Fruit fly (Drosophila melanogaster) whole organism, embryonic: Measurements from ENCODE around the gene CG3625.

Experiments
- Abd-B ChIP-seq: fragments of 200-800 bp; sonication (Bioruptor generic); optimal IDR thresholded peaks from 2 replicates; lab custom pipeline; 2018; ENCODE audit warnings: missing biosample characterization, mild to moderate bottlenecking, missing genetic modification characterization, moderate library complexity
- Antp ChIP-seq: fragments of 200-800 bp; sonication (Bioruptor generic); optimal IDR thresholded peaks from 3 replicates; lab custom pipeline; 2016; ENCODE audit warnings: missing biosample characterization, missing genetic modification characterization
- CG11247 ChIP-seq: fragments of 200-800 bp; sonication (Bioruptor generic); IDR thresholded peaks from 2 replicates; pipeline ENCODE4 v1.3.6; 2022; ENCODE audit warnings: missing biosample characterization, missing genetic modification characterization
- CG11504 ChIP-seq: fragments of 200-800 bp; sonication (Bioruptor generic); optimal IDR thresholded peaks from 3 replicates; lab custom pipeline; 2019; ENCODE audit warnings: missing biosample characterization, mild to moderate bottlenecking, missing genetic modification characterization, moderate library complexity
- CG11696 ChIP-seq: fragments of 200-800 bp; sonication (Bioruptor generic); IDR thresholded peaks from 2 replicates; pipeline ENCODE4 v1.3.6; 2022; ENCODE audit warnings: missing biosample characterization, missing genetic modification characterization
- CG13296 ChIP-seq: fragments of 200-800 bp; sonication (Bioruptor generic); optimal IDR thresholded peaks from 3 replicates; lab custom pipeline; 2018; ENCODE audit warnings: missing biosample characterization, mild to moderate bottlenecking, missing genetic modification characterization
- CG13624 ChIP-seq: fragments of 200-800 bp; sonication (Bioruptor generic); optimal IDR thresholded peaks from 2 replicates; lab custom pipeline; 2016; ENCODE audit warnings: missing biosample characterization, missing genetic modification characterization
- CG14965 ChIP-seq: fragments of 200-800 bp; sonication (Bioruptor generic); optimal IDR thresholded peaks from 2 replicates; lab custom pipeline; 2016; ENCODE audit warnings: missing biosample characterization, missing genetic modification characterization, borderline replicate concordance
- CG1529 ChIP-seq: fragments of 200-800 bp; sonication (Bioruptor generic); optimal IDR thresholded peaks from 3 replicates; lab custom pipeline; 2018; ENCODE audit warnings: missing biosample characterization, missing genetic modification characterization
- CG1832 ChIP-seq: fragments of 200-800 bp; sonication (Bioruptor generic); optimal IDR thresholded peaks from 2 replicates; lab custom pipeline; 2017; ENCODE audit warnings: missing biosample characterization, mild to moderate bottlenecking, missing genetic modification characterization, inconsistent platforms
- CG18599 ChIP-seq: fragments of 200-800 bp; sonication (Bioruptor generic); optimal IDR thresholded peaks from 3 replicates; lab custom pipeline; 2017; ENCODE audit warnings: missing biosample characterization, missing genetic modification characterization, mild to moderate bottlenecking, moderate library complexity, missing genetic modification reagents
- CG2875 ChIP-seq: fragments of 200-800 bp; sonication (Bioruptor generic); optimal IDR thresholded peaks from 2 replicates; lab custom pipeline; 2017; ENCODE audit warnings: missing biosample characterization, mild to moderate bottlenecking, missing genetic modification characterization, missing genetic modification reagents
- CG33213 ChIP-seq: fragments of 200-800 bp; sonication (Bioruptor generic); optimal IDR thresholded peaks from 3 replicates; lab custom pipeline; 2016; ENCODE audit warnings: missing biosample characterization, missing genetic modification characterization
- CG34224 ChIP-seq: fragments of 200-800 bp; sonication (Bioruptor generic); IDR thresholded peaks from 3 replicates; pipeline ENCODE4 v1.3.6; 2022; ENCODE audit warnings: missing biosample characterization, missing genetic modification characterization; ENCODE audit not compliant: partially characterized antibody
- CG5180 ChIP-seq: fragments of 200-800 bp; sonication (Bioruptor generic); optimal IDR thresholded peaks from 3 replicates; lab custom pipeline; 2017; ENCODE audit warnings: missing biosample characterization, missing genetic modification characterization, mild to moderate bottlenecking, moderate library complexity, missing genetic modification reagents
- CG7839 ChIP-seq: fragments of 200-800 bp; sonication (Bioruptor generic); optimal IDR thresholded peaks from 3 replicates; lab custom pipeline; 2018; ENCODE audit warnings: missing biosample characterization, mild to moderate bottlenecking, missing genetic modification characterization, moderate library complexity
- CoRest ChIP-seq: fragments of 200-800 bp; sonication (Bioruptor generic); optimal IDR thresholded peaks from 3 replicates; lab custom pipeline; 2018; ENCODE audit warnings: missing biosample characterization, mild to moderate bottlenecking, missing genetic modification characterization, moderate library complexity
- Dll ChIP-seq: fragments of 200-800 bp; sonication (Bioruptor generic); IDR thresholded peaks from 4 replicates; pipeline ENCODE4 v1.3.6; 2022; ENCODE audit warnings: missing biosample characterization, missing genetic modification characterization; ENCODE audit not compliant: partially characterized antibody
- Fer1 ChIP-seq: fragments of 200-800 bp; sonication (Bioruptor generic); optimal IDR thresholded peaks from 2 replicates; lab custom pipeline; 2017; ENCODE audit warnings: missing biosample characterization, mild to moderate bottlenecking, missing genetic modification characterization
- Fer3 ChIP-seq: fragments of 200-800 bp; sonication (Bioruptor generic); optimal IDR thresholded peaks from 2 replicates; lab custom pipeline; 2018; ENCODE audit warnings: missing biosample characterization, mild to moderate bottlenecking, missing genetic modification characterization, moderate library complexity
- Hsf ChIP-seq: fragments of 200-800 bp; sonication (Bioruptor generic); optimal IDR thresholded peaks from 3 replicates; lab custom pipeline; 2016; ENCODE audit warnings: missing biosample characterization, missing genetic modification characterization
- MTF-1 ChIP-seq: fragments of 200-800 bp; sonication (Bioruptor generic); optimal IDR thresholded peaks from 2 replicates; lab custom pipeline; 2018; ENCODE audit warnings: missing biosample characterization, mild to moderate bottlenecking, missing genetic modification characterization, borderline replicate concordance
- Meics ChIP-seq: fragments of 200-800 bp; sonication (Bioruptor generic); optimal IDR thresholded peaks from 2 replicates; lab custom pipeline; 2017; ENCODE audit warnings: missing biosample characterization, mild to moderate bottlenecking, missing genetic modification characterization
- Mes4 ChIP-seq: fragments of 200-800 bp; sonication (Bioruptor generic); optimal IDR thresholded peaks from 2 replicates; lab custom pipeline; 2016; ENCODE audit warnings: missing biosample characterization, missing genetic modification characterization
- Mrtf ChIP-seq: fragments of 200-800 bp; sonication (Bioruptor generic); IDR thresholded peaks from 3 replicates; pipeline ENCODE4 v1.3.6; 2022; ENCODE audit warnings: missing biosample characterization, missing genetic modification characterization
- Myb ChIP-seq: fragments of 200-800 bp; sonication (Bioruptor generic); optimal IDR thresholded peaks from 2 replicates; lab custom pipeline; 2016; ENCODE audit warnings: missing biosample characterization, missing genetic modification characterization
- Neu2 ChIP-seq: fragments of 200-800 bp; sonication (Bioruptor generic); optimal IDR thresholded peaks from 3 replicates; lab custom pipeline; 2016; ENCODE audit warnings: missing biosample characterization, missing genetic modification characterization, borderline replicate concordance
- Nf-YA ChIP-seq: fragments of 200-800 bp; sonication (Bioruptor generic); IDR thresholded peaks from 2 replicates; pipeline ENCODE4 v1.3.6; 2022; ENCODE audit warnings: missing biosample characterization, missing genetic modification characterization
- Nf-YB ChIP-seq: fragments of 200-800 bp; sonication (Bioruptor generic); optimal IDR thresholded peaks from 3 replicates; lab custom pipeline; 2019; ENCODE audit warnings: missing biosample characterization, mild to moderate bottlenecking, missing genetic modification characterization, moderate library complexity
- Pdp1 ChIP-seq, 2 experiments: fragments of 200-800 bp; sonication (Bioruptor generic); optimal IDR thresholded peaks; 3 replicates each; lab custom pipeline; 2016; ENCODE audit warnings: missing biosample characterization in 2 of 2, missing genetic modification characterization in 2 of 2, mild to moderate bottlenecking in 1 of 2, moderate library complexity in 1 of 2
- Rfx ChIP-seq: fragments of 200-800 bp; sonication (Bioruptor generic); IDR thresholded peaks from 2 replicates; pipeline ENCODE4 v1.3.6; 2022; ENCODE audit warnings: missing biosample characterization, missing genetic modification characterization
- Xbp1 ChIP-seq: fragments of 200-800 bp; sonication (Bioruptor generic); optimal IDR thresholded peaks from 3 replicates; lab custom pipeline; 2016; ENCODE audit warnings: missing biosample characterization, mild to moderate bottlenecking, missing genetic modification characterization
- ab ChIP-seq: fragments of 200-800 bp; sonication (Bioruptor generic); optimal IDR thresholded peaks from 2 replicates; lab custom pipeline; 2016; ENCODE audit warnings: missing biosample characterization, missing genetic modification characterization
- amos ChIP-seq: fragments of 200-800 bp; sonication (Bioruptor generic); IDR thresholded peaks from 2 replicates; pipeline ENCODE4 v1.3.6; 2022; ENCODE audit warnings: missing biosample characterization, missing genetic modification characterization; ENCODE audit not compliant: partially characterized antibody
- ara ChIP-seq: fragments of 200-800 bp; sonication (Bioruptor generic); IDR thresholded peaks from 2 replicates; pipeline ENCODE4 v1.3.6; 2022; ENCODE audit warnings: missing biosample characterization, missing genetic modification characterization
- ci ChIP-seq: fragments of 200-800 bp; sonication (Bioruptor generic); IDR thresholded peaks from 3 replicates; pipeline ENCODE4 v1.3.6; 2022; ENCODE audit warnings: missing biosample characterization, missing genetic modification characterization
- corto ChIP-seq: fragments of 200-800 bp; sonication (Bioruptor generic); optimal IDR thresholded peaks from 2 replicates; lab custom pipeline; 2016; ENCODE audit warnings: missing biosample characterization, mild to moderate bottlenecking, missing genetic modification characterization, moderate library complexity
- fd3F ChIP-seq: fragments of 200-800 bp; sonication (Bioruptor generic); optimal IDR thresholded peaks from 2 replicates; lab custom pipeline; 2018; ENCODE audit warnings: missing biosample characterization, mild to moderate bottlenecking, missing genetic modification characterization, moderate library complexity
- grau ChIP-seq: fragments of 200-800 bp; optimal IDR thresholded peaks from 3 replicates; lab custom pipeline; 2019; ENCODE audit warnings: missing biosample characterization, mild to moderate bottlenecking, missing genetic modification characterization, moderate library complexity
- hkb ChIP-seq, 2 experiments: fragments of 200-800 bp in 1 of 2; fragments of >200 bp in 1 of 2; sonication (Bioruptor generic) in 1 of 2; IDR thresholded peaks in 1 of 2; optimal IDR thresholded peaks in 1 of 2; 2 replicates each; pipeline versions ENCODE4 v1.3.6 to Lab custom; 2017 to 2022; ENCODE audit warnings: missing biosample characterization in 1 of 2, missing genetic modification characterization in 1 of 2
- insv ChIP-seq, 2 experiments: fragments of 200-800 bp; sonication (Bioruptor generic); optimal IDR thresholded peaks; 3 replicates each; lab custom pipeline; 2016 to 2018; ENCODE audit warnings: missing biosample characterization in 2 of 2, missing genetic modification characterization in 2 of 2
- luna ChIP-seq: fragments of 200-800 bp; sonication (Bioruptor generic); optimal IDR thresholded peaks from 2 replicates; lab custom pipeline; 2016; ENCODE audit warnings: missing biosample characterization, missing genetic modification characterization
- nmo ChIP-seq: fragments of 200-800 bp; sonication (Bioruptor generic); optimal IDR thresholded peaks from 2 replicates; lab custom pipeline; 2018; ENCODE audit warnings: missing biosample characterization, mild to moderate bottlenecking, missing genetic modification characterization, moderate library complexity
- odd ChIP-seq: fragments of 200-800 bp; sonication (Bioruptor generic); optimal IDR thresholded peaks from 2 replicates; lab custom pipeline; 2017; ENCODE audit warnings: missing biosample characterization, mild to moderate bottlenecking, missing genetic modification characterization
- stwl ChIP-seq: fragments of 200-800 bp; sonication (Bioruptor generic); optimal IDR thresholded peaks from 3 replicates; lab custom pipeline; 2018; ENCODE audit warnings: missing biosample characterization, mild to moderate bottlenecking, missing genetic modification characterization, moderate library complexity
- trem ChIP-seq: fragments of 200-800 bp; optimal IDR thresholded peaks from 3 replicates; lab custom pipeline; 2019; ENCODE audit warnings: missing biosample characterization, mild to moderate bottlenecking, missing genetic modification characterization, moderate library complexity
- vvl ChIP-seq: fragments of 200-800 bp; sonication (Bioruptor generic); IDR thresholded peaks from 2 replicates; pipeline ENCODE4 v1.3.6; 2022; ENCODE audit warnings: missing biosample characterization, missing genetic modification characterization

CG3625 gene

dm6 chr2L:294452-295362, 3.1 kb upstream of the CG3625 start, which contains the start of the genes U2af38 and Stip1 (continued):
- TF ChIP-seq Nf-YB (GFP tag; lab: Kevin White, UChicago): no peak
- TF ChIP-seq trem (tag; lab: Kevin White, UChicago): peak; percentile 76
- no peak for TF ChIP-seq CG11696 (GFP tag; lab: Robert Waterston, UW)
- no peak for TF ChIP-seq luna (GFP tag; lab: Kevin White, UChicago)
- peak in 1 of 2 experiments; percentile 11 for TF ChIP-seq Pdp1 (GFP tag; optimal IDR thresholded peaks at IDR 0.05; lab: Kevin White, UChicago)
- TF ChIP-seq Abd-B (GFP tag; lab: Kevin White, UChicago): no peak
- TF ChIP-seq ara: no peak
- TF ChIP-seq vvl (GFP tag; lab: Robert Waterston, UW): peak; percentile 42; the same call in 1 of the 2 replicates
- TF ChIP-seq CG1529: no peak
- peak; percentile 58 for TF ChIP-seq Xbp1 (GFP tag; lab: Kevin White, UChicago)
- TF ChIP-seq CG7839 (tag; lab: Kevin White, UChicago): peak; percentile 20
- TF ChIP-seq Nf-YA (GFP tag; lab: Robert Waterston, UW): no peak
- TF ChIP-seq Antp (GFP tag; lab: Kevin White, UChicago): peak; percentile 26
- no peak for TF ChIP-seq hkb (optimal IDR thresholded peaks at IDR 0.05; lab: Kevin White, UChicago)
- no peak for TF ChIP-seq hkb (GFP tag; IDR thresholded peaks at IDR 0.05; lab: Robert Waterston, UW)
- no peak for TF ChIP-seq fd3F (GFP tag; lab: Kevin White, UChicago)
- peak; percentile 82 for TF ChIP-seq Dll
- no peak for TF ChIP-seq Meics (GFP tag; lab: Kevin White, UChicago)
- no peak for TF ChIP-seq Fer1 (GFP tag; lab: Kevin White, UChicago)
- no peak for TF ChIP-seq CG11504 (tag; lab: Kevin White, UChicago)
- no peak for TF ChIP-seq CG5180 (GFP tag; lab: Kevin White, UChicago)
- no peak for TF ChIP-seq odd
- TF ChIP-seq MTF-1: no peak
- no peak for TF ChIP-seq CG11247 (GFP tag; lab: Robert Waterston, UW)
- no peak for TF ChIP-seq CG14965 (GFP tag; lab: Kevin White, UChicago)
- peak; percentile 36 for TF ChIP-seq nmo (GFP tag; lab: Kevin White, UChicago)
- TF ChIP-seq Hsf: peak; percentile 51
- TF ChIP-seq CG1832: no peak
- TF ChIP-seq amos (GFP tag; lab: Robert Waterston, UW): peak; percentile 69; the same call in 1 of the 2 replicates
- peak; percentile 10 for TF ChIP-seq Fer3 (tag; lab: Kevin White, UChicago)
- TF ChIP-seq Neu2 (GFP tag; lab: Kevin White, UChicago): peak; percentile 54
- TF ChIP-seq CG33213: no peak
- TF ChIP-seq CG18599 (GFP tag; lab: Kevin White, UChicago): peak; percentile 2
- TF ChIP-seq CG13624 (GFP tag; lab: Kevin White, UChicago): no peak
- no peak; the same call in 2 of the 3 replicates for TF ChIP-seq ci (GFP tag; lab: Robert Waterston, UW)
- TF ChIP-seq ab: no peak
- TF ChIP-seq Mes4 (GFP tag; lab: Kevin White, UChicago): no peak
- TF ChIP-seq grau (tag; lab: Kevin White, UChicago): peak; percentile 14
- peak; percentile 42 for TF ChIP-seq stwl (tag; lab: Kevin White, UChicago)
- peak; percentile 6 for TF ChIP-seq Myb (GFP tag; lab: Kevin White, UChicago)
- peak; percentile 29 for TF ChIP-seq CoRest (tag; lab: Kevin White, UChicago)
- TF ChIP-seq Mrtf (GFP tag; lab: Robert Waterston, UW): no peak
- TF ChIP-seq CG13296 (GFP tag; lab: Kevin White, UChicago): peak; percentile 30
- TF ChIP-seq CG34224: peak; percentile 69
- TF ChIP-seq Rfx (GFP tag; lab: Robert Waterston, UW): peak; percentile 38
- TF ChIP-seq insv (GFP tag; optimal IDR thresholded peaks at IDR 0.05; lab: Kevin White, UChicago): no peak
- TF ChIP-seq corto (GFP tag; lab: Kevin White, UChicago): no peak
- TF ChIP-seq CG2875: no peak
